Worm (Caenorhabditis elegans): ENCODE results near the gene dnj-7.

DNA sequence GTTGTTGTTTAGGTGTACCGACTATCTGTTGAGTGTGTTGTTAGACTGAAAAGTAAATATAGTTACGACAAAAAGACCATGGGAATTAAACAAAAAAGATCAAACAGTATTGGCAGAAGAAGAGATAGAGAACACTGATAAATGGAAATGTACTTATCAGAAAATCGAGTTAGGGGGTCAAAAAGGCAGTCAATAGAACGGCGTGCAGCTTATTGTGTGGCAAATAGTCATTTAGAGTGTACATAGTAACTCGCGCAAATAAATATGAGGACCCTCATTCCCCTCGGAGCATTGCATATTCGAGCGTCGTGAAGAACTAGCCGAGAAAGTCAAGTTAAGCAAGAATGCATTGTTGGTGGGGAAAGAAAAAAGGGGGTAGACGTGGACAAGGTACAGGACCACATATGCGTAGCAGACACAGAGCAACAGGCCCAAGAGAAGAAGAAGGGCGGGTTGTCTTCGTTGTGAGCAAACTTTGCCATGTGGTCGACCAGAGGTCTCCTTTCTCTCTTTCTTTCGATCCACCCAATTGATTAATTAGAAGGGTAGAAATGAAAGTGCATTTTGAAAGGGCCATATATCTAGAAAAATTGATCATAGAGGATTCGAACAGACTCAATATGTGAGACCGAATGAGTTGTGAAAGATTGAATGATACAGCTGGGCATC, 43.0 kb upstream of the dnj-7 start, which contains the start of gene lam-2:
- TF ChIP-seq hlh-30 (tag; optimal IDR thresholded peaks at IDR 0.05; ENCODE audit: insufficient read depth) (no peak), ceh-18 (tag; optimal IDR thresholded peaks at IDR 0.05) (no peak), sox-4 (tag; optimal IDR thresholded peaks at IDR 0.05) (no peak), pha-4 (tag; optimal IDR thresholded peaks at IDR 0.05) (no peak), pros-1 (tag; optimal IDR thresholded peaks at IDR 0.05) (no peak), nhr-11 (tag; optimal IDR thresholded peaks at IDR 0.05) (no peak), eyg-1 (tag; optimal IDR thresholded peaks at IDR 0.05) (no peak), unc-86 (tag; optimal IDR thresholded peaks at IDR 0.05) (no peak), C38D4.7 (GFP tag; optimal IDR thresholded peaks at IDR 0.05) (no peak), pax-1 (tag; optimal IDR thresholded peaks at IDR 0.05) (peak; percentile 37), K09A11.1 (tag; optimal IDR thresholded peaks at IDR 0.05; ENCODE audit: insufficient read depth) (no peak), rnt-1 (tag; optimal IDR thresholded peaks at IDR 0.05) (no peak), hlh-8 (tag; optimal IDR thresholded peaks at IDR 0.05) (peak; percentile 83), ama-1 (optimal IDR thresholded peaks at IDR 0.05) (no peak)

Measured in whole organism, late embryonic.